Worm (Caenorhabditis elegans) whole organism, late embryonic: ENCODE results near the gene dnpp-1.

Experiments
- ama-1 ChIP-seq: fragments of 150-350 bp; optimal IDR thresholded peaks from 2 replicates; lab custom pipeline; 2014
- ceh-48 ChIP-seq: sonication (generic microtip); optimal IDR thresholded peaks from 2 replicates; lab custom pipeline; 2016; ENCODE audit warnings: missing genetic modification characterization, inconsistent platforms, missing compliant biosample characterization
- elt-2 ChIP-seq: sonication (generic microtip); optimal IDR thresholded peaks from 2 replicates; lab custom pipeline; 2016; ENCODE audit warnings: missing genetic modification reagents, missing genetic modification characterization, missing compliant biosample characterization
- ets-4 ChIP-seq: sonication (generic microtip); optimal IDR thresholded peaks from 2 replicates; lab custom pipeline; 2016; ENCODE audit warnings: missing genetic modification characterization, missing compliant biosample characterization
- fkh-10 ChIP-seq: fragments of 150-350 bp; optimal IDR thresholded peaks from 2 replicates; lab custom pipeline; 2014; ENCODE audit warnings: missing biosample characterization, missing genetic modification reagents, missing genetic modification characterization
- lim-6 ChIP-seq: sonication (generic microtip); optimal IDR thresholded peaks from 2 replicates; lab custom pipeline; 2016; ENCODE audit warnings: missing genetic modification characterization, missing compliant biosample characterization
- madf-2 ChIP-seq: sonication (generic microtip); optimal IDR thresholded peaks from 2 replicates; lab custom pipeline; 2017; ENCODE audit warnings: missing genetic modification characterization, missing compliant biosample characterization
- tbx-2 ChIP-seq: sonication (generic microtip); optimal IDR thresholded peaks from 2 replicates; lab custom pipeline; 2016; ENCODE audit warnings: missing genetic modification characterization, missing compliant biosample characterization
- tbx-7 ChIP-seq: sonication (generic microtip); optimal IDR thresholded peaks from 2 replicates; lab custom pipeline; 2016; ENCODE audit warnings: missing genotype, missing genetic modification characterization, missing compliant biosample characterization

DNA sequence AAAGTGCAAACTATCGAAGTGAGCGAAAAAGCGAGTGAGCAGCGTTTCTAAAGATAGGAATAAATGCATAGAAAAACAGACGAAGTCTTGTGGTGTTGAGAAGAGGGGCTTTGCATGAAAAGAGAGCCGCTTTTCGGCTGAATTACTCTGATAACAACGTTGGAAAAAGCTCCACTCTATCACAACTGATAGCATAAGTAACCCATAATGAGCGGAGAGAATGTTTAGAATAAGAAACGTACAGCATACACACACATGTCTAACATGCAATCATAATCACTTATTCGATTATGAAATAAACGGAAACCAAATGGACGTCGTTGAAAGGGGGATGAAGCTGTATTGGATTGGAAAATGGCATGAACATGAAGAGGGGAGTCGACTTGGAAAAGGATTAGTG, 23.3 kb downstream of the dnpp-1 start:
- TF ChIP-seq tbx-2 (tag; lab: Kevin White, UChicago): no peak
- no peak for TF ChIP-seq ceh-48
- no peak for TF ChIP-seq fkh-10 (GFP tag; lab: Kevin White, UChicago)
- no peak for TF ChIP-seq elt-2 (tag; lab: Kevin White, UChicago)
- TF ChIP-seq ets-4 (tag; lab: Kevin White, UChicago): no peak
- TF ChIP-seq ama-1 (lab: Kevin White, UChicago): no peak
- no peak for TF ChIP-seq tbx-7
- no peak for TF ChIP-seq madf-2
- TF ChIP-seq lim-6 (tag; lab: Kevin White, UChicago): no peak
